Worm (Caenorhabditis elegans): ENCODE data around the gene mml-1.
A peak's percentile ranks its signal among the peaks of the same experiment; 100 is the strongest.

The mml-1 gene

DNA sequence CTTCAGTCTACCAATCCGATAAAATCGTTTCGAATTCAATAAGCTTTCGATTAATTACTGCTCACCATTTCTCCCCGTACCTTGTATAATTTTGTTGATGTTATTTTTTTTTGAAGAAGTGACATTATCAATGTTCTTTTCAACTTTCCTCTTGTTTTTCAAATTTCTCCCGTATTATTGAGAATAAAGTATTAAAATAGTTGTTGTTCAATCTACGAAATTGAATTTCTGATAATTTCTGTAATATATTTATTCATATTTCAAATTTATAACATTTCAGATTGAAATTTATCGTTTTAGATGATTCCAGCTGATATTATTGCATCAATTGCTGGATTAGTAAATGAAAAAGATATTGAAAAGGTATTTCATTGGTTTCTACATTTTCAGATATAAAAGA lies 11.4 kb upstream of the mml-1 start, which contains the start of gene trd-1:
Gene trd-1, plus strand, starts transcription at position 301 of the 400 bp plus-strand sequence.
- TF ChIP-seq efl-1 (optimal IDR thresholded peaks at IDR 0.05) (no peak), efl-1 (GFP tag; optimal IDR thresholded peaks at IDR 0.05 in 1 of 2) (no peak), sptf-1 (tag; optimal IDR thresholded peaks at IDR 0.05) (no peak), fkh-8 (tag; optimal IDR thresholded peaks at IDR 0.05) (no peak), aha-1 (tag; optimal IDR thresholded peaks at IDR 0.05) (no peak), zag-1 (tag; optimal IDR thresholded peaks at IDR 0.05) (no peak), vab-15 (tag; optimal IDR thresholded peaks at IDR 0.05) (no peak), nhr-12 (tag; optimal IDR thresholded peaks at IDR 0.05) (no peak), nhr-11 (tag; optimal IDR thresholded peaks at IDR 0.05) (no peak), ama-1 (optimal IDR thresholded peaks at IDR 0.05) (no peak), alr-1 (tag; optimal IDR thresholded peaks at IDR 0.05; ENCODE audit: borderline replicate concordance) (no peak), C34B4.2 (tag; optimal IDR thresholded peaks at IDR 0.05) (no peak), pqm-1 (tag; optimal IDR thresholded peaks at IDR 0.05) (no peak), nhr-85 (tag) (no peak), nhr-76 (tag; optimal IDR thresholded peaks at IDR 0.05) (no peak), swsn-7 (tag; optimal IDR thresholded peaks at IDR 0.05) (no peak), lsy-2 (tag; optimal IDR thresholded peaks at IDR 0.05) (no peak), isw-1 (GFP tag; IDR thresholded peaks at IDR 0.05) (no peak), elt-2 (tag; optimal IDR thresholded peaks at IDR 0.05) (no peak)

- TF ChIP-seq ceh-8 (GFP tag; optimal IDR thresholded peaks at IDR 0.05), result no peak
- no peak for TF ChIP-seq hlh-17 (GFP tag; optimal IDR thresholded peaks at IDR 0.05; ENCODE audit: borderline replicate concordance)
- no peak for TF ChIP-seq aha-1 (tag; optimal IDR thresholded peaks at IDR 0.05)
- TF ChIP-seq nhr-28 (tag; optimal IDR thresholded peaks at IDR 0.05), result no peak
- no peak for TF ChIP-seq swsn-7 (tag; optimal IDR thresholded peaks at IDR 0.05)
- no peak for TF ChIP-seq lin-13 (GFP tag; optimal IDR thresholded peaks at IDR 0.05)
- TF ChIP-seq rnt-1 (tag; optimal IDR thresholded peaks at IDR 0.05), result no peak
- no peak for TF ChIP-seq vab-15 (tag; optimal IDR thresholded peaks at IDR 0.05)
- TF ChIP-seq grh-1 (GFP tag; IDR thresholded peaks at IDR 0.05), result no peak
These were observed 9.2 kb upstream of the mml-1 start, which contains the start of gene tbp-1 for ce11 chrIII:7383733-7384132. TSS of gene tbp-1 (plus strand) at chrIII:7384033.

DNA sequence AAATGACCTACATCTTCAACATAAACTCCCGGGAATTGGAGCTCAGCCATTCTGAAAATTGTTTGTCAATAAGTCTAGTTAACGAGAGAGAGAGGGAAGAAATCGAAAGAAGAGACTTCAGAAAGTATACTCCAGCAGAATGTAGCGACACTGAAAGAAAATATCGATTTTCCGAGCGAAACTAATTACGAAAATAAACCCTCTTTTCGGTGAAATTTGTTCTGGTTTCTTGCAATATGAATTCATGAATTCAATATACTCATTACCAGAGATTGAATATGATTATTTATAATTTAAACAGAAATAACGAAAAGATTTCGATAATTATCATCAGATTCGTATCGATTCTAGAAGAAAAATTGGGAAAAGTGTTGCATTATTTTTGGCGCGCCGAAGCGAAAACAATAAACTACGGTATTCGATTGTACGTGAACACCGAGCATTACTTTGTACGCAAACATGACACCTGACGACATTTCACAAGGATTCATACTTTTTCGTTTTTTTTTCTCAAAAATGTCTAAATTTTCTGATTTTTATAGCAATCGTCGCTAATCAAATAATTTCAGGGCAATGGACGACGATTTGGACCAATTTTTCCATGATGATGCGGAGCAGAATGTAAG lies 7.1 kb upstream of the mml-1 start, which contains the start of the genes hmg-4 and T20B12.3:
Gene hmg-4, minus strand, starts transcription at position 51 of the 626 bp plus-strand sequence.
Gene T20B12.3, plus strand, starts transcription at position 570 of the 626 bp plus-strand sequence.
- peak; percentile 30 for TF ChIP-seq xbp-1 (tag; optimal IDR thresholded peaks at IDR 0.05)
- TF ChIP-seq snu-23 (GFP tag; optimal IDR thresholded peaks at IDR 0.05), result peak; percentile 58
- no peak for TF ChIP-seq nhr-12 (tag; optimal IDR thresholded peaks at IDR 0.05)
- peak in 1 of 3 experiments; percentile 58 for TF ChIP-seq ceh-82 (tag; optimal IDR thresholded peaks at IDR 0.05)
- peak; percentile 18 for TF ChIP-seq swsn-7 (tag; optimal IDR thresholded peaks at IDR 0.05)
- peak in 1 of 6 experiments; percentile 29 for TF ChIP-seq elt-3 (tag; optimal IDR thresholded peaks at IDR 0.05)
- TF ChIP-seq blmp-1 (tag; optimal IDR thresholded peaks at IDR 0.05), result peak; percentile 51
- TF ChIP-seq irx-1 (tag; optimal IDR thresholded peaks at IDR 0.05), result peak; percentile 16
- TF ChIP-seq nhr-90 (tag; optimal IDR thresholded peaks at IDR 0.05; ENCODE audit: poor library complexity), result no peak
- peak; percentile 46 for TF ChIP-seq C16A3.4 (tag; optimal IDR thresholded peaks at IDR 0.05)
- no peak for TF ChIP-seq pax-3 (tag; optimal IDR thresholded peaks at IDR 0.05)
- TF ChIP-seq tbx-2 (tag; optimal IDR thresholded peaks at IDR 0.05), result no peak
- no peak for TF ChIP-seq unc-62 (GFP tag; optimal IDR thresholded peaks at IDR 0.05)
- TF ChIP-seq mep-1 (tag; optimal IDR thresholded peaks at IDR 0.05), result peak; percentile 44
- no peak for TF ChIP-seq ceh-88 (GFP tag; IDR thresholded peaks at IDR 0.05)
- peak; percentile 35 for TF ChIP-seq rnt-1 (tag; optimal IDR thresholded peaks at IDR 0.05)
- no peak; the same call in 1 of the 2 replicates for TF ChIP-seq nhr-19 (GFP tag; conservative IDR thresholded peaks at IDR 0.05)
- peak; percentile 33 for TF ChIP-seq nhr-47 (tag; optimal IDR thresholded peaks at IDR 0.05)
- no peak for TF ChIP-seq egl-13 (tag; optimal IDR thresholded peaks at IDR 0.05)
- peak; percentile 18 for TF ChIP-seq lin-15B (tag; optimal IDR thresholded peaks at IDR 0.05)
- TF ChIP-seq tlp-1 (tag; optimal IDR thresholded peaks at IDR 0.05), result no peak
- peak in 1 of 2 experiments; percentile 41 for TF ChIP-seq mdl-1 (tag; optimal IDR thresholded peaks at IDR 0.05)
- TF ChIP-seq lsy-2 (tag; optimal IDR thresholded peaks at IDR 0.05), result peak; percentile 93 to 98
- TF ChIP-seq lin-35 (GFP tag; optimal IDR thresholded peaks at IDR 0.05), result peak; percentile 63 to 75
- peak; percentile 61 to 65 for TF ChIP-seq efl-1 (optimal IDR thresholded peaks at IDR 0.05)
- peak; percentile 51 to 95 for TF ChIP-seq efl-1 (GFP tag; optimal IDR thresholded peaks at IDR 0.05 in 1 of 2)
- peak; percentile 9 for TF ChIP-seq nhr-85 (tag)
- TF ChIP-seq dpl-1 (GFP tag; optimal IDR thresholded peaks at IDR 0.05), result peak; percentile 23 to 75 (median 68)
- TF ChIP-seq fkh-10 (GFP tag; optimal IDR thresholded peaks at IDR 0.05), result peak; percentile 9
- TF ChIP-seq lin-39 (tag; optimal IDR thresholded peaks at IDR 0.05), result no peak
- TF ChIP-seq F16B12.6 (tag; optimal IDR thresholded peaks at IDR 0.05), result peak; percentile 85
